Worm (Caenorhabditis elegans) whole organism, L4 larva: ENCODE data around the gene F59B2.14.

Source experiments
- T20F7.1 ChIP-seq: fragments of 200-800 bp; sonication (Bioruptor generic); optimal IDR thresholded peaks from 2 replicates; lab custom pipeline; 2018; ENCODE audit warnings: mild to moderate bottlenecking, missing genetic modification characterization, missing compliant biosample characterization
- ZK546.5 ChIP-seq, 2 experiments: sonication (generic microtip); optimal IDR thresholded peaks; 2 replicates each; lab custom pipeline; 2017; ENCODE audit warnings: missing biosample characterization in 2 of 2, missing genetic modification characterization in 2 of 2
- dve-1 ChIP-seq: sonication (generic microtip); optimal IDR thresholded peaks from 2 replicates; lab custom pipeline; 2017; ENCODE audit warnings: antibody characterized with exemption, mild to moderate bottlenecking, missing genetic modification characterization, missing compliant biosample characterization; ENCODE audit not compliant: insufficient read depth
- lin-13 ChIP-seq: fragments of 150-350 bp; optimal IDR thresholded peaks from 2 replicates; lab custom pipeline; 2014; ENCODE audit warnings: missing biosample characterization, missing genetic modification reagents, missing genetic modification characterization
- lin-39 ChIP-seq: fragments of 150-350 bp; optimal IDR thresholded peaks from 2 replicates; lab custom pipeline; 2014; ENCODE audit warnings: missing biosample characterization, missing genetic modification reagents, missing genetic modification characterization
- lir-3 ChIP-seq: sonication (generic microtip); optimal IDR thresholded peaks from 2 replicates; lab custom pipeline; 2016; ENCODE audit warnings: mild to moderate bottlenecking, missing genetic modification characterization, missing compliant biosample characterization
- mep-1 ChIP-seq: fragments of 150-350 bp; sonication (generic microtip); optimal IDR thresholded peaks from 3 replicates; lab custom pipeline; 2014; ENCODE audit warnings: missing biosample characterization, missing genetic modification characterization
- nhr-25 ChIP-seq: sonication (generic microtip); optimal IDR thresholded peaks from 2 replicates; lab custom pipeline; 2017; ENCODE audit warnings: missing genetic modification characterization, mild to moderate bottlenecking, missing compliant biosample characterization, antibody characterized with exemption, moderate library complexity, borderline replicate concordance; ENCODE audit not compliant: insufficient read depth
- nhr-76 ChIP-seq: fragments of 150-350 bp; optimal IDR thresholded peaks from 2 replicates; lab custom pipeline; 2014; ENCODE audit warnings: missing biosample characterization, missing genetic modification characterization

- TF ChIP-seq nhr-25 (tag; lab: Kevin White, UChicago) (no peak), lin-13 (no peak), nhr-76 (tag; lab: Kevin White, UChicago) (no peak), dve-1 (no peak), lin-39 (tag; lab: Kevin White, UChicago) (no peak), T20F7.1 (GFP tag; lab: Kevin White, UChicago) (no peak), lir-3 (tag; lab: Kevin White, UChicago) (no peak), ZK546.5 (tag; optimal IDR thresholded peaks at IDR 0.05; lab: Kevin White, UChicago) (no peak), mep-1 (tag; lab: Kevin White, UChicago) (no peak)
These were observed 20.9 kb downstream of the F59B2.14 start for ce11 chrIII:9001491-9001890.
